Worm (Caenorhabditis elegans): ENCODE results near the gene spt-4.

Gene spt-4

DNA sequence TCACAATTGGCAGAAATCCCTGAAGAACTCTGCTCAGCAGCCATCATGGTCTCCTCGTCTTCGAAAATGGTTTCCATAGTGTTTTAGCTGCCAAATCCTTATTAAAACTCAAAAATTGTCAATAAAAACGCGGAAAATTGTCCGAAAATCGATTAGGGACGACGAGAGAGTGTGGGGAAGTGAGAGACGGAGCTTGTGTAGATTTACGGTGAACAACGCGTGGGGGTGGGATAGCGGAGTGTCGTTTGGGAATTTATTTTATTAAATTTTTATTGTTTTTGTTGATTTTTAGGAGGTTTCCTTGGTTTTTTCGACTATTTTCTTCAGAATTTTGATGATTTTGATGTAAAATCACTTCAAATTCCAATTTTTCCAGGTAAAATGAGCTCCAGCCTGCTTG is 17.6 kb upstream of the spt-4 start, which contains the start of the genes F54C4.4 and mrpl-40 (continued):
- TF ChIP-seq aha-1 (tag) (peak; percentile 89), daf-8 (GFP tag; IDR thresholded peaks at IDR 0.05) (no peak), mep-1 (tag; optimal IDR thresholded peaks at IDR 0.05) (peak; percentile 54), pqm-1 (tag; optimal IDR thresholded peaks at IDR 0.05) (no peak), nhr-48 (tag; optimal IDR thresholded peaks at IDR 0.05) (no peak), nhr-28 (tag; optimal IDR thresholded peaks at IDR 0.05) (no peak), ama-1 (optimal IDR thresholded peaks at IDR 0.05) (no peak), nhr-6 (tag; optimal IDR thresholded peaks at IDR 0.05) (peak; percentile 83), spr-1 (tag; optimal IDR thresholded peaks at IDR 0.05) (no peak), daf-16 (GFP tag; optimal IDR thresholded peaks at IDR 0.05) (no peak), daf-16 (tag; optimal IDR thresholded peaks at IDR 0.05) (peak; percentile 18), nhr-102 (tag; optimal IDR thresholded peaks at IDR 0.05) (no peak), php-3 (GFP tag; IDR thresholded peaks at IDR 0.05) (no peak), zip-11 (GFP tag; IDR thresholded peaks at IDR 0.05) (no peak), rbr-2 (tag; optimal IDR thresholded peaks at IDR 0.05) (peak; percentile 18), jun-1 (tag; optimal IDR thresholded peaks at IDR 0.05) (no peak), unc-39 (tag; optimal IDR thresholded peaks at IDR 0.05) (no peak), lin-15B (tag; optimal IDR thresholded peaks at IDR 0.05) (no peak), nhr-237 (tag; optimal IDR thresholded peaks at IDR 0.05) (no peak), ceh-82 (tag; optimal IDR thresholded peaks at IDR 0.05) (no peak), Y48G9A.11 (GFP tag; IDR thresholded peaks at IDR 0.05) (peak; percentile 95), T20F7.1 (GFP tag; optimal IDR thresholded peaks at IDR 0.05) (peak; percentile 98), dmd-6 (GFP tag; IDR thresholded peaks at IDR 0.05) (no peak), nhr-25 (tag; optimal IDR thresholded peaks at IDR 0.05; ENCODE audit: borderline replicate concordance, insufficient read depth) (no peak), spr-3 (GFP tag; optimal IDR thresholded peaks at IDR 0.05) (no peak), lin-1 (GFP tag; IDR thresholded peaks at IDR 0.05) (no peak), ceh-44 (GFP tag; IDR thresholded peaks at IDR 0.05) (no peak), fos-1 (tag; optimal IDR thresholded peaks at IDR 0.05) (no peak), snpc-1.2 (GFP tag; IDR thresholded peaks at IDR 0.05) (no peak), F26F4.8 (GFP tag; conservative IDR thresholded peaks at IDR 0.05) (no peak), cey-2 (tag; optimal IDR thresholded peaks at IDR 0.05; ENCODE audit: borderline replicate concordance, insufficient read depth) (no peak), ceh-32 (tag; optimal IDR thresholded peaks at IDR 0.05; ENCODE audit: poor library complexity) (no peak), ceh-28 (tag; optimal IDR thresholded peaks at IDR 0.05) (peak; percentile 18), nhr-10 (tag; optimal IDR thresholded peaks at IDR 0.05) (no peak), sdz-12 (GFP tag; optimal IDR thresholded peaks at IDR 0.05) (no peak), lin-13 (GFP tag; optimal IDR thresholded peaks at IDR 0.05) (no peak), unc-130 (GFP tag; optimal IDR thresholded peaks at IDR 0.05) (no peak), mxl-2 (GFP tag; conservative IDR thresholded peaks at IDR 0.05) (no peak), nhr-77 (tag; optimal IDR thresholded peaks at IDR 0.05) (peak; percentile 20), saeg-2 (GFP tag; IDR thresholded peaks at IDR 0.05) (no peak), R02D3.7 (tag; optimal IDR thresholded peaks at IDR 0.05) (peak; percentile 83), vab-7 (GFP tag; IDR thresholded peaks at IDR 0.05) (no peak), mxl-3 (GFP tag; optimal IDR thresholded peaks at IDR 0.05) (no peak), D1046.2 (GFP tag; IDR thresholded peaks at IDR 0.05) (no peak), unc-62 (GFP tag; optimal IDR thresholded peaks at IDR 0.05 in 1 of 2) (no peak), unc-62 (tag; optimal IDR thresholded peaks at IDR 0.05) (no peak), F37D6.2 (tag; optimal IDR thresholded peaks at IDR 0.05) (no peak), pha-4 (GFP tag; IDR thresholded peaks at IDR 0.05) (no peak), pha-4 (tag; optimal IDR thresholded peaks at IDR 0.05) (no peak), Y105C5A.15 (GFP tag; IDR thresholded peaks at IDR 0.05) (no peak), snpc-4 (tag; optimal IDR thresholded peaks at IDR 0.05) (no peak), mdt-29 (GFP tag; IDR thresholded peaks at IDR 0.05) (no peak), zfp-3 (GFP tag; conservative IDR thresholded peaks at IDR 0.05) (no peak), madf-9 (GFP tag; conservative IDR thresholded peaks at IDR 0.05) (no peak)
